Worm (Caenorhabditis elegans) whole organism, L3 larva: ENCODE data around the gene C09E7.11.
"Not testable (repeated sequence)": the region's sequence is repeated elsewhere in the genome, so short reads cannot be mapped to it uniquely, and the experiment has no call there.

ENCODE experiments used
- elt-1 ChIP-seq: fragments of 150-350 bp; optimal IDR thresholded peaks from 2 replicates; lab custom pipeline; 2014; ENCODE audit warnings: missing biosample characterization, missing genetic modification characterization
- elt-3 ChIP-seq, 3 experiments: fragments of 150-350 bp in 1 of 3; sonication (generic microtip) in 2 of 3; optimal IDR thresholded peaks; 2 replicates in 2 of 3; 4 replicates in 1 of 3; lab custom pipeline; 2014 to 2017; ENCODE audit warnings: missing biosample characterization in 3 of 3, missing genetic modification characterization in 3 of 3
- fos-1 ChIP-seq: fragments of 150-350 bp; optimal IDR thresholded peaks from 2 replicates; lab custom pipeline; 2014; ENCODE audit warnings: missing biosample characterization, missing genetic modification characterization
- lin-39 ChIP-seq: fragments of 150-350 bp; optimal IDR thresholded peaks from 2 replicates; lab custom pipeline; 2018; ENCODE audit warnings: missing biosample characterization, missing genetic modification reagents, missing genetic modification characterization
- nfya-1 ChIP-seq: sonication (generic microtip); optimal IDR thresholded peaks from 2 replicates; lab custom pipeline; 2017; ENCODE audit warnings: missing genetic modification characterization, mild to moderate bottlenecking, missing compliant biosample characterization, antibody characterized with exemption, moderate library complexity; ENCODE audit not compliant: insufficient read depth
- nhr-23 ChIP-seq: fragments of 150-350 bp; optimal IDR thresholded peaks from 2 replicates; lab custom pipeline; 2014; ENCODE audit warnings: missing biosample characterization, missing genetic modification reagents, missing genetic modification characterization

DNA sequence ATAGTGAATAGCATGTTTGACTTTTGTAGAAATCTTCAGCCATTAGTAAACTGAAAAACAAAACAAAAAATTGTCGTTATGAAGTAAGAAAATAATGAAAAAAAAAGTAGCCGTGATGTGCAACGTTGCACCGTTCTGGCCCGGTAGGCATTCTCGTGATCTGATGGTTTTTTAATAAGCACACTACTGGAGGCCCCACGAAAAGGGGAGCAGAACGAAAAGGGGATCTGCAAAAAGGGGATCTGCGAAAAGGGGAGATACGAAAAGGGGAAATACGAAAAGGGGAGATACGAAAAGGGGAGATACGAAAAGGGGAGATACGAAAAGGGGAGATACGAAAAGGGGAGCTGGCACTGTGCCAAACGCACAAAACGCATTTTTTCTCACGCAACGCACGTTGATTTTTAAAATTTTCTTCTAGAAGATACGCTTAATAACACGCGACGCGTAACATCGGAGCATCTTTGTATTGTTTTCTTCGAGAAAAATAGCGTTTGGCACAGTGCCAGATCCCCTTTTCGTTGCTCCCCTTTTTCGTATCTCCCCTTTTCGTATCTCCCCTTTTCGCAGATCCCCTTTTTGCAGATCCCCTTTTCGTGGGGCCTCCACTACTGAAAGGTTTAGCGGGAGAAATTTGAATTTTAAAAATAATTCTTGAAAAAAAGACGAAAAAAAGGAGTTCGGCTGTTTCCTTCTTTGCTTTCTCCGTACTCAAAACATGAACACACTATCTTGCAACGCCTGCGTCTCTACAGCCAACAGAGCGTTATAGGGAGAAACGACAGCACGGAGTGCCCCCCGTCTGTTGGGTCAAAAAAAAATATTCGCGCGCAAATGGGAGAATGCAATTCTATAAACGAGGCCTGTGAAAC is 20.2 kb downstream of the C09E7.11 start, which contains the start of gene C09E7.7:
- not testable (repeated sequence) for TF ChIP-seq fos-1 (tag; lab: Kevin White, UChicago); nhr-23 (tag; lab: Kevin White, UChicago); lin-39 (tag; lab: Kevin White, UChicago); elt-3 (tag; optimal IDR thresholded peaks at IDR 0.05; lab: Kevin White, UChicago)
- TF ChIP-seq nfya-1 (tag; lab: Kevin White, UChicago) (peak; percentile 50), elt-1 (peak; percentile 36)
